Fruit fly (Drosophila melanogaster) whole organism, prepupa: Measurements from ENCODE around the gene CG43163.

Source experiments
- CG10669 ChIP-seq: fragments of 200-800 bp; sonication (Bioruptor generic); optimal IDR thresholded peaks from 3 replicates; lab custom pipeline; 2018; ENCODE audit warnings: missing biosample characterization, mild to moderate bottlenecking, missing genetic modification characterization, moderate library complexity
- CG11294 ChIP-seq: fragments of 200-800 bp; sonication (Bioruptor generic); IDR thresholded peaks from 2 replicates; pipeline ENCODE4 v1.3.6; 2022; ENCODE audit warnings: missing biosample characterization, missing genetic modification characterization
- CG11902 ChIP-seq: fragments of 200-800 bp; sonication (Bioruptor generic); optimal IDR thresholded peaks from 3 replicates; lab custom pipeline; 2016; ENCODE audit warnings: missing biosample characterization, missing genetic modification characterization
- CG1621 ChIP-seq: fragments of 200-800 bp; sonication (Bioruptor generic); optimal IDR thresholded peaks from 3 replicates; lab custom pipeline; 2018; ENCODE audit warnings: missing biosample characterization, mild to moderate bottlenecking, missing genetic modification characterization
- CG16779 ChIP-seq: fragments of 200-800 bp; sonication (Bioruptor generic); optimal IDR thresholded peaks from 3 replicates; lab custom pipeline; 2017; ENCODE audit warnings: missing biosample characterization, mild to moderate bottlenecking, missing genetic modification characterization
- CG31627 ChIP-seq: fragments of 200-800 bp; sonication (Bioruptor generic); optimal IDR thresholded peaks from 3 replicates; lab custom pipeline; 2016; ENCODE audit warnings: missing biosample characterization, missing genetic modification characterization
- CG4318 ChIP-seq: fragments of 200-800 bp; sonication (Bioruptor generic); optimal IDR thresholded peaks from 3 replicates; lab custom pipeline; 2017; ENCODE audit warnings: missing biosample characterization, mild to moderate bottlenecking, missing genetic modification characterization
- CG6163 ChIP-seq: fragments of 200-800 bp; sonication (Bioruptor generic); IDR thresholded peaks from 3 replicates; pipeline ENCODE4 v1.3.6; 2022; ENCODE audit warnings: missing biosample characterization, missing genetic modification characterization
- CG6276 ChIP-seq: fragments of 200-800 bp; sonication (Bioruptor generic); optimal IDR thresholded peaks from 2 replicates; lab custom pipeline; 2017; ENCODE audit warnings: missing biosample characterization, mild to moderate bottlenecking, missing genetic modification characterization
- CG6808 ChIP-seq: fragments of 200-800 bp; sonication (Bioruptor generic); optimal IDR thresholded peaks from 3 replicates; lab custom pipeline; 2017; ENCODE audit warnings: missing biosample characterization, missing genetic modification characterization, mild to moderate bottlenecking, moderate library complexity, missing genetic modification reagents
- CG6854 ChIP-seq: fragments of 200-800 bp; sonication (Bioruptor generic); optimal IDR thresholded peaks from 2 replicates; lab custom pipeline; 2017; ENCODE audit warnings: missing biosample characterization, mild to moderate bottlenecking, missing genetic modification characterization
- CG8119 ChIP-seq: fragments of 200-800 bp; sonication (Bioruptor generic); IDR thresholded peaks from 3 replicates; pipeline ENCODE4 v1.3.6; 2022; ENCODE audit warnings: missing biosample characterization, missing genetic modification characterization
- CG8319 ChIP-seq: fragments of 200-800 bp; sonication (Bioruptor generic); optimal IDR thresholded peaks from 3 replicates; lab custom pipeline; 2016; ENCODE audit warnings: missing biosample characterization, missing genetic modification characterization
- Eip78C ChIP-seq: fragments of 200-800 bp; sonication (Bioruptor generic); peaks from one replicate; lab custom pipeline; 2016; ENCODE audit warnings: missing biosample characterization, missing genetic modification characterization
- Eip93F ChIP-seq: fragments of 200-800 bp; sonication (Bioruptor generic); optimal IDR thresholded peaks from 2 replicates; lab custom pipeline; 2016; ENCODE audit warnings: missing biosample characterization, mild to moderate bottlenecking, missing genetic modification characterization
- Ets21C ChIP-seq: fragments of 200-800 bp; sonication (Bioruptor generic); optimal IDR thresholded peaks from 3 replicates; lab custom pipeline; 2016; ENCODE audit warnings: missing biosample characterization, missing genetic modification characterization
- Ets96B ChIP-seq: fragments of 200-800 bp; optimal IDR thresholded peaks from 2 replicates; lab custom pipeline; 2019; ENCODE audit warnings: missing biosample characterization, mild to moderate bottlenecking, missing genetic modification characterization, moderate library complexity
- Gug ChIP-seq: fragments of 200-800 bp; sonication (Bioruptor generic); IDR thresholded peaks from 2 replicates; pipeline ENCODE4 v1.3.6; 2022; ENCODE audit warnings: missing biosample characterization, missing genetic modification characterization
- Hr4 ChIP-seq: fragments of 200-800 bp; sonication (Bioruptor generic); optimal IDR thresholded peaks from 3 replicates; lab custom pipeline; 2016; ENCODE audit warnings: missing biosample characterization, missing genetic modification characterization
- Lpt ChIP-seq: fragments of 200-800 bp; sonication (Bioruptor generic); optimal IDR thresholded peaks from 3 replicates; lab custom pipeline; 2016; ENCODE audit warnings: missing biosample characterization, missing genetic modification characterization
- OdsH ChIP-seq: fragments of 200-800 bp; sonication (Bioruptor generic); optimal IDR thresholded peaks from 3 replicates; lab custom pipeline; 2016; ENCODE audit warnings: missing biosample characterization, missing genetic modification characterization
- Smox ChIP-seq: fragments of 200-800 bp; sonication (Bioruptor generic); optimal IDR thresholded peaks from 3 replicates; lab custom pipeline; 2016; ENCODE audit warnings: missing biosample characterization, missing genetic modification characterization
- Sox102F ChIP-seq: fragments of 200-800 bp; sonication (Bioruptor generic); optimal IDR thresholded peaks from 2 replicates; lab custom pipeline; 2016; ENCODE audit warnings: missing biosample characterization, mild to moderate bottlenecking, missing genetic modification characterization
- Sox14 ChIP-seq: fragments of 200-800 bp; sonication (Bioruptor generic); optimal IDR thresholded peaks from 3 replicates; lab custom pipeline; 2016; ENCODE audit warnings: missing biosample characterization, missing genetic modification characterization
- acj6 ChIP-seq: fragments of 200-800 bp; sonication (Bioruptor generic); optimal IDR thresholded peaks from 3 replicates; lab custom pipeline; 2016; ENCODE audit warnings: missing biosample characterization, missing genetic modification characterization
- cyc ChIP-seq: fragments of 200-800 bp; sonication (Bioruptor generic); optimal IDR thresholded peaks from 3 replicates; lab custom pipeline; 2016; ENCODE audit warnings: missing biosample characterization, missing genetic modification characterization
- dac ChIP-seq: fragments of 200-800 bp; sonication (Bioruptor generic); optimal IDR thresholded peaks from 2 replicates; lab custom pipeline; 2017; ENCODE audit warnings: missing biosample characterization, mild to moderate bottlenecking, missing genetic modification characterization
- dsx ChIP-seq: fragments of 200-800 bp; optimal IDR thresholded peaks from 3 replicates; lab custom pipeline; 2019; ENCODE audit warnings: missing biosample characterization, mild to moderate bottlenecking, missing genetic modification characterization, moderate library complexity; ENCODE audit not compliant: poor library complexity, severe bottlenecking
- eg ChIP-seq: fragments of 200-800 bp; sonication (Bioruptor generic); IDR thresholded peaks from 3 replicates; pipeline ENCODE4 v1.3.6; 2022; ENCODE audit warnings: missing biosample characterization, missing genetic modification characterization
- esn ChIP-seq: fragments of 200-800 bp; sonication (Bioruptor generic); optimal IDR thresholded peaks from 2 replicates; lab custom pipeline; 2016; ENCODE audit warnings: missing biosample characterization, mild to moderate bottlenecking, missing genetic modification characterization, moderate library complexity
- fd59A ChIP-seq: fragments of 200-800 bp; sonication (Bioruptor generic); optimal IDR thresholded peaks from 2 replicates; lab custom pipeline; 2017; ENCODE audit warnings: missing biosample characterization, mild to moderate bottlenecking, missing genetic modification characterization, missing genetic modification reagents
- fkh ChIP-seq: fragments of 200-800 bp; sonication (Bioruptor generic); optimal IDR thresholded peaks from 3 replicates; lab custom pipeline; 2017; ENCODE audit warnings: missing biosample characterization, mild to moderate bottlenecking, missing genetic modification characterization, moderate library complexity
- lz ChIP-seq: fragments of 200-800 bp; sonication (Bioruptor generic); optimal IDR thresholded peaks from 3 replicates; lab custom pipeline; 2016; ENCODE audit warnings: missing biosample characterization, missing genetic modification characterization
- salr ChIP-seq, 2 experiments: fragments of 200-800 bp; sonication (Bioruptor generic); optimal IDR thresholded peaks; 3 replicates each; lab custom pipeline; 2016 to 2018; ENCODE audit warnings: missing biosample characterization in 2 of 2, missing genetic modification characterization in 2 of 2, mild to moderate bottlenecking in 1 of 2
- spab ChIP-seq: fragments of 200-800 bp; sonication (Bioruptor generic); optimal IDR thresholded peaks from 2 replicates; lab custom pipeline; 2017; ENCODE audit warnings: missing biosample characterization, mild to moderate bottlenecking, missing genetic modification characterization, missing genetic modification reagents
- svp ChIP-seq: fragments of 200-800 bp; sonication (Bioruptor generic); peaks from one replicate; lab custom pipeline; 2016; ENCODE audit warnings: missing biosample characterization, missing genetic modification characterization
- topi ChIP-seq: fragments of 200-800 bp; sonication (Bioruptor generic); optimal IDR thresholded peaks from 3 replicates; lab custom pipeline; 2016; ENCODE audit warnings: missing biosample characterization, missing genetic modification characterization
- vri ChIP-seq: fragments of 200-800 bp; sonication (Bioruptor generic); optimal IDR thresholded peaks from 3 replicates; lab custom pipeline; 2016; ENCODE audit warnings: missing biosample characterization, mild to moderate bottlenecking, missing genetic modification characterization

Gene CG43163

DNA sequence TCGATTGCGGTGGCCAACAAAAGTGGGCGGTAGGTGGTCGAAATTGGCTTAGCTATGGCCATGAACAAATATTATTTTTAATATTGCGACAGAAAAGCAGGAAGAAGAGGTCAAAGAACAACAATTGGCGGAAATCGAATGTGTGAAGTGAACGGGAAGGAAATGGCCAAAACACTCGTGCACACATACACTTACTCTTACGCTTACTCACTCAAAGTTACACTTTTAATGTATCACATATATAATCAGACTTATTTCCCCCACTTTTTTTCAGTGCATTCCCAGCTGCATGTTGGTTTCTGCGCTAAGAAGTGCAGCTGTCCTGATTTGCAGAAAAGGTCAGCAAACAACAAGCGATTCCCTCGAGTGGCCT lies 58.4 kb downstream of the CG43163 start (continued):
- TF ChIP-seq OdsH (GFP tag; lab: Kevin White, UChicago) = peak; percentile 24
- no peak for TF ChIP-seq Eip93F (GFP tag; lab: Kevin White, UChicago)
- peak; percentile 63; the same call in 2 of the 3 replicates for TF ChIP-seq eg (GFP tag; lab: Robert Waterston, UW)
- peak; percentile 20 for TF ChIP-seq Ets96B (tag; lab: Kevin White, UChicago)
- TF ChIP-seq Lpt = peak; percentile 14
- TF ChIP-seq acj6 (GFP tag; lab: Kevin White, UChicago) = peak; percentile 13
- TF ChIP-seq Eip78C = peak; percentile 91
- peak; percentile 86 for TF ChIP-seq svp (GFP tag; lab: Kevin White, UChicago)
- TF ChIP-seq salr (GFP tag; optimal IDR thresholded peaks at IDR 0.05; lab: Kevin White, UChicago) = peak in 1 of 2 experiments; percentile 44
- no peak for TF ChIP-seq CG4318 (GFP tag; lab: Kevin White, UChicago)
- peak; percentile 6 for TF ChIP-seq Sox102F
- TF ChIP-seq CG8319 = peak; percentile 1
- no peak for TF ChIP-seq Ets21C (GFP tag; lab: Kevin White, UChicago)
- TF ChIP-seq esn (GFP tag; lab: Kevin White, UChicago) = peak; percentile 68
- TF ChIP-seq CG6854 (GFP tag; lab: Kevin White, UChicago) = no peak
- TF ChIP-seq fkh (GFP tag; lab: Kevin White, UChicago) = no peak
- TF ChIP-seq CG8119 (GFP tag; lab: Robert Waterston, UW) = 0 out of 3 replicates have a peak, but pooled peaks have one; percentile 34
- TF ChIP-seq Smox (GFP tag; lab: Kevin White, UChicago) = peak; percentile 53
- peak; percentile 15 for TF ChIP-seq spab
- peak; percentile 12 for TF ChIP-seq dac (GFP tag; lab: Kevin White, UChicago)
- peak; percentile 70 for TF ChIP-seq CG6276 (GFP tag; lab: Kevin White, UChicago)
- TF ChIP-seq CG11294 (GFP tag; lab: Robert Waterston, UW) = no peak
- TF ChIP-seq CG1621 (tag; lab: Kevin White, UChicago) = no peak
- TF ChIP-seq lz (GFP tag; lab: Kevin White, UChicago) = peak; percentile 55
- TF ChIP-seq cyc (GFP tag; lab: Kevin White, UChicago) = peak; percentile 41
- TF ChIP-seq CG10669 (GFP tag; lab: Kevin White, UChicago) = peak; percentile 22
- peak; percentile 24 for TF ChIP-seq Sox14
- TF ChIP-seq topi (GFP tag; lab: Kevin White, UChicago) = peak; percentile 55
- TF ChIP-seq vri = peak; percentile 38
- no peak for TF ChIP-seq fd59A (GFP tag; lab: Kevin White, UChicago)
- TF ChIP-seq CG16779 = no peak
- peak; percentile 44; the same call in 1 of the 2 replicates for TF ChIP-seq Gug (GFP tag; lab: Robert Waterston, UW)
- TF ChIP-seq CG6163 (GFP tag; lab: Robert Waterston, UW) = peak; percentile 52; the same call in 1 of the 3 replicates
- TF ChIP-seq CG6808 = peak; percentile 50
- peak; percentile 42 for TF ChIP-seq CG31627 (GFP tag; lab: Kevin White, UChicago)

DNA sequence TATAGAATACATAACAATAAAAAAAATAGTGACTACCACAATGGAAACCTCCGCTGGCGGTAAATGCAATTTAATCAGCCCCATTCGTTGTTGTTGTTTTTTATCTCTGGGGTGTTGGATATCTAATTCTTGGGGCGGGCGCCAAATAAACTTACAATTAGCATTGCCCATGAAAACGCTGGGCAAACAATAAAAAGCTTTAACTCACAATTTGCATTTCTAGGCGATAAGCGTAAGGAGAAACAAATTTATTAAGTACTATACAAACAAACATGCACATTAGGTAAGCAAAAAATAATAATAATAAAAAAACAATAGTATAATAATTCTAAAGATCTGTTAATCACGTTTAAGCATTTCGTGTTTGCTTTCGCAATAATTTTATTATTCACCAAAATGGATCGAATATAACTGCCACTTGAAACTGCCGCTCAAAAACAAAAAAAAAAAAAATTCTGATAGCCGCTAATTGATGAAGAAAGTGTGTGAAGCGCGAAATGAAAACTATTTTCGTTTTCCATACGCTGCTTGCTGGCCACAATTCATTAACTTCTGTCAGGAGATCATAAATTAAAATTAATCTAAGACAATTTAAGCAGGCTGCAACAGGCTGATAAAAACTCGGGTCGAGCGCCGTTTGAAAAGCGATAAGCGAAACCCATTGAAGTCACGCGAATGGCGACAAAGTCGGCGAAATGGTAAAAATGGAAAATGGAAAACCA lies 59.0 kb downstream of the CG43163 start:
- TF ChIP-seq fkh (GFP tag; lab: Kevin White, UChicago) (peak; percentile 10), CG11902 (GFP tag; lab: Kevin White, UChicago) (no peak), Hr4 (GFP tag; lab: Kevin White, UChicago) (no peak), dsx (GFP tag; lab: Kevin White, UChicago) (no peak), Gug (GFP tag; lab: Robert Waterston, UW) (no peak)
